Worm (Caenorhabditis elegans): ENCODE results near the gene Y56A3A.7.

- TF ChIP-seq B0019.2 (GFP tag; conservative IDR thresholded peaks at IDR 0.05) (no peak), attf-3 (GFP tag; conservative IDR thresholded peaks at IDR 0.05) (no peak), lsl-1 (GFP tag; optimal IDR thresholded peaks at IDR 0.05) (no peak), sptf-2 (GFP tag; optimal IDR thresholded peaks at IDR 0.05) (no peak), ama-1 (optimal IDR thresholded peaks at IDR 0.05) (no peak), ama-1 (GFP tag; optimal IDR thresholded peaks at IDR 0.05) (no peak), ekl-4 (GFP tag; IDR thresholded peaks at IDR 0.05) (no peak), mxl-1 (tag; optimal IDR thresholded peaks at IDR 0.05) (no peak), snpc-3.4 (tag; optimal IDR thresholded peaks at IDR 0.05) (peak; percentile 6), attf-6 (GFP tag; IDR thresholded peaks at IDR 0.05) (no peak), madf-6 (GFP tag; IDR thresholded peaks at IDR 0.05) (peak; percentile 48; the same call in 1 of the 2 replicates), cebp-2 (GFP tag; IDR thresholded peaks at IDR 0.05) (no peak)
These were observed 31.2 kb downstream of the Y56A3A.7 start, which contains the start of the genes ndab-1 and npp-16 for ce11 chrIII:11915666-11916065.
